ENCODE assay signal across 2 worm cellular contexts in the genomic region with DNA sequence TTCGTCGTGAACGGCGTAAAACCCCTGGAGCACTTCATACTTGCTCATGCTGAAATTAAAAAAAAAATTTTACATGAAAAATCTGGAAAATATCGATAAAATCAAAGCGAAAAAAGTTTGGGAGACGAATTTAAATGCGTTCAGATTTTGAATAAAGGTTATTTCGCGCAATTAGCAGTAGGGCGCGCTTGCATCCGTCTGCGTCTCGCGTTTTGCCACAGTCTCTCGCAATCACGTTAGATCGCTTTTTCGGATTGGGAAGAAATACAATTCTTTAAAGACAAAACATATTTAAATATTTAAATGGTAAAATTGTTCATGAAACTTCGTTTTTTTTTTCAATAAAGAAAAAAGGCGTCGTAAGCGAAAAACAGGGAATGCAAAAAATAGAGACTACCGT.
TF ChIP-seq lines count a peak whose summit lies in the region.

pig-1 (minus strand) TSS at position 49 of the 400 bp plus-strand sequence.

TF ChIP-seq in whole organism, L2 larva, 48 proteins besides CTCF, POLR2A, EP300 and RAD21 (continued from another document):
- TF ChIP-seq ztf-4 (tag; optimal IDR thresholded peaks at IDR 0.05; lab: Kevin White, UChicago): no peak
- TF ChIP-seq lsy-2 (tag; optimal IDR thresholded peaks at IDR 0.05; lab: Kevin White, UChicago): peak; percentile 24 to 86
- TF ChIP-seq blmp-1 (tag; optimal IDR thresholded peaks at IDR 0.05; lab: Kevin White, UChicago; ENCODE audit: insufficient read depth): no peak
- no peak for TF ChIP-seq dmd-4 (tag; optimal IDR thresholded peaks at IDR 0.05; lab: Kevin White, UChicago)
- TF ChIP-seq fos-1 (tag; optimal IDR thresholded peaks at IDR 0.05; lab: Kevin White, UChicago): no peak
- no peak for TF ChIP-seq lin-39 (tag; optimal IDR thresholded peaks at IDR 0.05; lab: Kevin White, UChicago)
- TF ChIP-seq mbf-1 (tag; optimal IDR thresholded peaks at IDR 0.05; lab: Kevin White, UChicago): no peak
- TF ChIP-seq egl-27 (tag; optimal IDR thresholded peaks at IDR 0.05; lab: Kevin White, UChicago): peak; percentile 30
- TF ChIP-seq nhr-11 (tag; optimal IDR thresholded peaks at IDR 0.05; lab: Kevin White, UChicago): no peak
- TF ChIP-seq nhr-21 (tag; optimal IDR thresholded peaks at IDR 0.05; lab: Kevin White, UChicago): peak; percentile 53
- TF ChIP-seq elt-3 (tag; optimal IDR thresholded peaks at IDR 0.05; lab: Kevin White, UChicago): no peak
- TF ChIP-seq crh-2 (tag; optimal IDR thresholded peaks at IDR 0.05; lab: Kevin White, UChicago): peak; percentile 65
- peak; percentile 14 for TF ChIP-seq mab-5 (tag; optimal IDR thresholded peaks at IDR 0.05; lab: Kevin White, UChicago)
- no peak for TF ChIP-seq snpc-4 (tag; optimal IDR thresholded peaks at IDR 0.05; lab: Kevin White, UChicago)
- TF ChIP-seq skn-1 (tag; optimal IDR thresholded peaks at IDR 0.05; lab: Kevin White, UChicago): no peak
- TF ChIP-seq lin-13 (GFP tag; optimal IDR thresholded peaks at IDR 0.05; lab: Kevin White, UChicago): no peak
- TF ChIP-seq nhr-129 (tag; optimal IDR thresholded peaks at IDR 0.05; lab: Kevin White, UChicago): peak; percentile 27
- TF ChIP-seq ztf-1 (GFP tag; conservative IDR thresholded peaks at IDR 0.05; lab: Robert Waterston, UW): no peak
- TF ChIP-seq sma-3 (GFP tag; optimal IDR thresholded peaks at IDR 0.05; lab: Kevin White, UChicago): peak; percentile 57
- TF ChIP-seq ceh-82 (tag; optimal IDR thresholded peaks at IDR 0.05; lab: Kevin White, UChicago): no peak
- TF ChIP-seq sma-9 (GFP tag; optimal IDR thresholded peaks at IDR 0.05; lab: Kevin White, UChicago): peak; percentile 61
- no peak for TF ChIP-seq sma-9 (tag; optimal IDR thresholded peaks at IDR 0.05; lab: Kevin White, UChicago)
- TF ChIP-seq F13H6.1 (tag; optimal IDR thresholded peaks at IDR 0.05; lab: Kevin White, UChicago): no peak
- TF ChIP-seq unc-39 (tag; optimal IDR thresholded peaks at IDR 0.05; lab: Kevin White, UChicago): no peak
- TF ChIP-seq ZK546.5 (tag; optimal IDR thresholded peaks at IDR 0.05; lab: Kevin White, UChicago): no peak
- TF ChIP-seq elt-1 (tag; optimal IDR thresholded peaks at IDR 0.05; lab: Kevin White, UChicago): no peak

TF ChIP-seq in whole organism, L4 larva, 104 proteins besides CTCF, POLR2A, EP300 and RAD21 (continued from another document):
- TF ChIP-seq aha-1 (tag; lab: Kevin White, UChicago) (peak; percentile 87), fkh-10 (GFP tag; optimal IDR thresholded peaks at IDR 0.05; lab: Kevin White, UChicago) (peak; percentile 27)
